Worm (Caenorhabditis elegans): ENCODE data around the gene fbxl-5.
"Not testable (repeated sequence)": the region's sequence is repeated elsewhere in the genome, so short reads cannot be mapped to it uniquely, and the experiment has no call there.

Gene fbxl-5

ce11 chrV:7742485-7742959 lies at the start of gene fbxl-5:
Gene fbxl-5, plus strand, starts transcription at chrV:7742909.
- TF ChIP-seq zag-1 (tag; optimal IDR thresholded peaks at IDR 0.05) (no peak), pha-4 (tag; optimal IDR thresholded peaks at IDR 0.05) (no peak), elt-1 (tag; optimal IDR thresholded peaks at IDR 0.05) (no peak), unc-62 (GFP tag; optimal IDR thresholded peaks at IDR 0.05) (no peak), egl-5 (tag; optimal IDR thresholded peaks at IDR 0.05) (no peak), fkh-10 (GFP tag; optimal IDR thresholded peaks at IDR 0.05) (no peak), hmg-11 (tag; optimal IDR thresholded peaks at IDR 0.05) (no peak), unc-39 (tag; optimal IDR thresholded peaks at IDR 0.05) (no peak), ceh-9 (tag; optimal IDR thresholded peaks at IDR 0.05) (no peak), elt-2 (tag; optimal IDR thresholded peaks at IDR 0.05) (no peak), lin-39 (tag; optimal IDR thresholded peaks at IDR 0.05) (no peak)

- TF ChIP-seq snpc-4 (tag; optimal IDR thresholded peaks at IDR 0.05) (no peak), fos-1 (tag; optimal IDR thresholded peaks at IDR 0.05) (no peak), daf-12 (tag; optimal IDR thresholded peaks at IDR 0.05) (no peak), elt-2 (tag; optimal IDR thresholded peaks at IDR 0.05) (no peak), lin-39 (tag; optimal IDR thresholded peaks at IDR 0.05) (no peak), ztf-11 (tag; optimal IDR thresholded peaks at IDR 0.05) (no peak), pha-4 (tag; optimal IDR thresholded peaks at IDR 0.05) (no peak), ceh-82 (tag; optimal IDR thresholded peaks at IDR 0.05) (no peak), nhr-11 (tag; optimal IDR thresholded peaks at IDR 0.05) (no peak), egl-27 (tag; optimal IDR thresholded peaks at IDR 0.05) (no peak), ceh-16 (tag; optimal IDR thresholded peaks at IDR 0.05) (no peak), fkh-10 (GFP tag; optimal IDR thresholded peaks at IDR 0.05) (no peak), unc-39 (tag; optimal IDR thresholded peaks at IDR 0.05) (no peak)
Measured at ce11 chrV:7693394-7693793, 49.3 kb upstream of the fbxl-5 start, which contains the start of gene C12D5.10. Gene C12D5.10, minus strand, starts transcription at chrV:7693494.

- TF ChIP-seq nhr-76 (tag; optimal IDR thresholded peaks at IDR 0.05) (no peak), daf-12 (tag; optimal IDR thresholded peaks at IDR 0.05) (no peak), ama-1 (optimal IDR thresholded peaks at IDR 0.05) (no peak), pqm-1 (tag; optimal IDR thresholded peaks at IDR 0.05) (no peak), mml-1 (tag; optimal IDR thresholded peaks at IDR 0.05) (no peak), sea-2 (GFP tag; optimal IDR thresholded peaks at IDR 0.05) (no peak), snpc-4 (tag; optimal IDR thresholded peaks at IDR 0.05) (no peak), unc-39 (tag; optimal IDR thresholded peaks at IDR 0.05) (no peak), egl-5 (tag; optimal IDR thresholded peaks at IDR 0.05) (no peak)
Measured at ce11 chrV:7696842-7697241, 45.9 kb upstream of the fbxl-5 start, which contains the start of gene ZK105.3. Gene ZK105.3, plus strand, starts transcription at chrV:7697142.

- TF ChIP-seq jun-1 (tag; optimal IDR thresholded peaks at IDR 0.05); unc-62 (GFP tag; optimal IDR thresholded peaks at IDR 0.05); ztf-11 (tag; optimal IDR thresholded peaks at IDR 0.05): not testable (repeated sequence)
Measured at ce11 chrV:7703536-7703935, 39.2 kb upstream of the fbxl-5 start, which contains the start of gene srsx-40. Gene srsx-40, minus strand, starts transcription at chrV:7703636.

ce11 chrV:7705316-7705715 lies 37.4 kb upstream of the fbxl-5 start, which contains the start of gene srw-3:
Gene srw-3, plus strand, starts transcription at chrV:7705616.
- TF ChIP-seq elt-1 (tag; optimal IDR thresholded peaks at IDR 0.05) (no peak), nhr-25 (tag; optimal IDR thresholded peaks at IDR 0.05) (no peak), nhr-237 (tag; optimal IDR thresholded peaks at IDR 0.05) (no peak), hmg-11 (tag; optimal IDR thresholded peaks at IDR 0.05) (no peak), sea-2 (GFP tag; optimal IDR thresholded peaks at IDR 0.05) (no peak), lin-39 (tag; optimal IDR thresholded peaks at IDR 0.05) (no peak), mdl-1 (tag; optimal IDR thresholded peaks at IDR 0.05) (no peak), egl-5 (tag; optimal IDR thresholded peaks at IDR 0.05) (no peak)

ce11 chrV:7708525-7708924 lies 34.2 kb upstream of the fbxl-5 start, which contains the start of gene ZK105.11:
Gene ZK105.11, minus strand, starts transcription at chrV:7708625.
- TF ChIP-seq nhr-77 (tag; optimal IDR thresholded peaks at IDR 0.05) (no peak), pha-4 (tag; optimal IDR thresholded peaks at IDR 0.05) (no peak)

- no peak for TF ChIP-seq skn-1 (tag; optimal IDR thresholded peaks at IDR 0.05)
- no peak for TF ChIP-seq fkh-10 (GFP tag; optimal IDR thresholded peaks at IDR 0.05)
- TF ChIP-seq ztf-11 (tag; optimal IDR thresholded peaks at IDR 0.05), result no peak
Measured at ce11 chrV:7713072-7713471, 29.6 kb upstream of the fbxl-5 start, which contains the start of gene ZK105.13. Gene ZK105.13, minus strand, starts transcription at chrV:7713172.

Measured in whole organism, L3 larva.